Fruit fly (Drosophila melanogaster) whole organism, embryonic: Measurements from ENCODE around the gene Cka.

Experiments
- Bgb ChIP-seq: fragments of 200-800 bp; sonication (Bioruptor generic); IDR thresholded peaks from 2 replicates; pipeline ENCODE4 v1.3.6; 2022; ENCODE audit warnings: missing biosample characterization, missing genetic modification characterization; ENCODE audit not compliant: partially characterized antibody
- Blimp-1 ChIP-seq: fragments of 200-800 bp; sonication (Bioruptor generic); optimal IDR thresholded peaks from 3 replicates; lab custom pipeline; 2018; ENCODE audit warnings: missing biosample characterization, missing genetic modification characterization, mild to moderate bottlenecking, moderate library complexity, missing genetic modification reagents
- CG10979 ChIP-seq: fragments of 200-800 bp; sonication (Bioruptor generic); optimal IDR thresholded peaks from 2 replicates; lab custom pipeline; 2018; ENCODE audit warnings: missing biosample characterization, mild to moderate bottlenecking, missing genetic modification characterization, moderate library complexity
- CG11456 ChIP-seq: fragments of 200-800 bp; sonication (Bioruptor generic); IDR thresholded peaks from 3 replicates; pipeline ENCODE4 v1.3.6; 2022; ENCODE audit warnings: missing biosample characterization, missing genetic modification characterization
- CG12155 ChIP-seq: fragments of 200-800 bp; sonication (Bioruptor generic); optimal IDR thresholded peaks from 3 replicates; lab custom pipeline; 2016; ENCODE audit warnings: missing biosample characterization, missing genetic modification characterization
- CG13287 ChIP-seq: fragments of 200-800 bp; sonication (Bioruptor generic); IDR thresholded peaks from 2 replicates; pipeline ENCODE4 v1.3.6; 2022; ENCODE audit warnings: missing biosample characterization, missing genetic modification characterization; ENCODE audit not compliant: partially characterized antibody
- CG13296 ChIP-seq: fragments of 200-800 bp; sonication (Bioruptor generic); optimal IDR thresholded peaks from 3 replicates; lab custom pipeline; 2018; ENCODE audit warnings: missing biosample characterization, mild to moderate bottlenecking, missing genetic modification characterization
- CG16813 ChIP-seq: fragments of 200-800 bp; sonication (Bioruptor generic); IDR thresholded peaks from 3 replicates; pipeline ENCODE4 v1.3.6; 2022; ENCODE audit warnings: missing biosample characterization, missing genetic modification characterization; ENCODE audit not compliant: partially characterized antibody
- CG17361 ChIP-seq: fragments of 200-800 bp; sonication (Bioruptor generic); IDR thresholded peaks from 3 replicates; pipeline ENCODE4 v1.3.6; 2022; ENCODE audit warnings: missing biosample characterization, missing genetic modification characterization
- CG17568 ChIP-seq: fragments of 200-800 bp; sonication (Bioruptor generic); optimal IDR thresholded peaks from 2 replicates; lab custom pipeline; 2018; ENCODE audit warnings: missing biosample characterization, mild to moderate bottlenecking, missing genetic modification characterization, moderate library complexity
- CG2202 ChIP-seq: fragments of 200-800 bp; sonication (Bioruptor generic); optimal IDR thresholded peaks from 2 replicates; lab custom pipeline; 2018; ENCODE audit warnings: missing biosample characterization, mild to moderate bottlenecking, missing genetic modification characterization
- CG30431 ChIP-seq: fragments of 200-800 bp; sonication (Bioruptor generic); optimal IDR thresholded peaks from 2 replicates; lab custom pipeline; 2017; ENCODE audit warnings: missing biosample characterization, missing genetic modification characterization
- CG34224 ChIP-seq: fragments of 200-800 bp; sonication (Bioruptor generic); IDR thresholded peaks from 3 replicates; pipeline ENCODE4 v1.3.6; 2022; ENCODE audit warnings: missing biosample characterization, missing genetic modification characterization; ENCODE audit not compliant: partially characterized antibody
- CG34422 ChIP-seq: fragments of 200-800 bp; sonication (Bioruptor generic); IDR thresholded peaks from 3 replicates; pipeline ENCODE4 v1.3.6; 2022; ENCODE audit warnings: missing biosample characterization, missing genetic modification characterization
- CG42726 ChIP-seq: fragments of 200-800 bp; sonication (Bioruptor generic); IDR thresholded peaks from 2 replicates; pipeline ENCODE4 v1.3.6; 2022; ENCODE audit warnings: missing biosample characterization, missing genetic modification characterization; ENCODE audit not compliant: partially characterized antibody
- CG4617 ChIP-seq: fragments of 200-800 bp; sonication (Bioruptor generic); optimal IDR thresholded peaks from 3 replicates; lab custom pipeline; 2016; ENCODE audit warnings: missing biosample characterization, missing genetic modification characterization, borderline replicate concordance
- CG6791 ChIP-seq: fragments of 200-800 bp; sonication (Bioruptor generic); IDR thresholded peaks from 3 replicates; pipeline ENCODE4 v1.3.6; 2022; ENCODE audit warnings: missing biosample characterization, missing genetic modification characterization; ENCODE audit not compliant: partially characterized antibody
- CG7963 ChIP-seq: fragments of 200-800 bp; sonication (Bioruptor generic); IDR thresholded peaks from 3 replicates; pipeline ENCODE4 v1.3.6; 2022; ENCODE audit warnings: missing biosample characterization, missing genetic modification characterization; ENCODE audit not compliant: partially characterized antibody
- CG8765 ChIP-seq: fragments of 200-800 bp; sonication (Bioruptor generic); IDR thresholded peaks from 2 replicates; pipeline ENCODE4 v1.3.6; 2022; ENCODE audit warnings: missing biosample characterization, missing genetic modification characterization
- CG9215 ChIP-seq: fragments of 200-800 bp; sonication (Bioruptor generic); IDR thresholded peaks from 2 replicates; pipeline ENCODE4 v1.3.6; 2022; ENCODE audit warnings: missing biosample characterization, missing genetic modification characterization
- CG9797 ChIP-seq: fragments of 200-800 bp; sonication (Bioruptor generic); optimal IDR thresholded peaks from 3 replicates; lab custom pipeline; 2018; ENCODE audit warnings: missing biosample characterization, mild to moderate bottlenecking, missing genetic modification characterization
- Doc3 ChIP-seq: fragments of 200-800 bp; sonication (Bioruptor generic); IDR thresholded peaks from 3 replicates; pipeline ENCODE4 v1.3.6; 2022; ENCODE audit warnings: missing biosample characterization, missing genetic modification characterization; ENCODE audit not compliant: partially characterized antibody
- Dp ChIP-seq: fragments of 200-800 bp; sonication (Bioruptor generic); optimal IDR thresholded peaks from 2 replicates; lab custom pipeline; 2018; ENCODE audit warnings: missing biosample characterization, mild to moderate bottlenecking, missing genetic modification characterization, moderate library complexity
- Dref ChIP-seq: fragments of 200-800 bp; sonication (Bioruptor generic); IDR thresholded peaks from 2 replicates; pipeline ENCODE4 v1.3.6; 2022; ENCODE audit warnings: missing biosample characterization, missing genetic modification characterization
- Fer2 ChIP-seq: fragments of 200-800 bp; sonication (Bioruptor generic); optimal IDR thresholded peaks from 2 replicates; lab custom pipeline; 2018; ENCODE audit warnings: missing biosample characterization, mild to moderate bottlenecking, missing genetic modification characterization, moderate library complexity
- MTF-1 ChIP-seq: fragments of 200-800 bp; sonication (Bioruptor generic); optimal IDR thresholded peaks from 2 replicates; lab custom pipeline; 2018; ENCODE audit warnings: missing biosample characterization, mild to moderate bottlenecking, missing genetic modification characterization, borderline replicate concordance
- Myb ChIP-seq: fragments of 200-800 bp; sonication (Bioruptor generic); optimal IDR thresholded peaks from 2 replicates; lab custom pipeline; 2016; ENCODE audit warnings: missing biosample characterization, missing genetic modification characterization
- Neu2 ChIP-seq: fragments of 200-800 bp; sonication (Bioruptor generic); optimal IDR thresholded peaks from 3 replicates; lab custom pipeline; 2016; ENCODE audit warnings: missing biosample characterization, missing genetic modification characterization, borderline replicate concordance
- NfI ChIP-seq: fragments of 200-800 bp; sonication (Bioruptor generic); optimal IDR thresholded peaks from 3 replicates; lab custom pipeline; 2018; ENCODE audit warnings: missing biosample characterization, mild to moderate bottlenecking, missing genetic modification characterization, moderate library complexity
- Rfx ChIP-seq: fragments of 200-800 bp; sonication (Bioruptor generic); IDR thresholded peaks from 2 replicates; pipeline ENCODE4 v1.3.6; 2022; ENCODE audit warnings: missing biosample characterization, missing genetic modification characterization
- Scr ChIP-seq: fragments of 200-800 bp; sonication (Bioruptor generic); IDR thresholded peaks from 2 replicates; pipeline ENCODE4 v1.3.6; 2022; ENCODE audit warnings: missing biosample characterization, missing genetic modification characterization; ENCODE audit not compliant: partially characterized antibody
- amos ChIP-seq: fragments of 200-800 bp; sonication (Bioruptor generic); IDR thresholded peaks from 2 replicates; pipeline ENCODE4 v1.3.6; 2022; ENCODE audit warnings: missing biosample characterization, missing genetic modification characterization; ENCODE audit not compliant: partially characterized antibody
- ato ChIP-seq: fragments of 200-800 bp; sonication (Bioruptor generic); IDR thresholded peaks from 2 replicates; pipeline ENCODE4 v1.3.6; 2022; ENCODE audit warnings: missing biosample characterization, missing genetic modification characterization; ENCODE audit not compliant: partially characterized antibody
- chinmo ChIP-seq: fragments of 200-800 bp; sonication (Bioruptor generic); IDR thresholded peaks from 4 replicates; pipeline ENCODE4 v1.3.6; 2022; ENCODE audit warnings: missing biosample characterization, missing genetic modification characterization; ENCODE audit not compliant: partially characterized antibody
- ci ChIP-seq: fragments of 200-800 bp; sonication (Bioruptor generic); IDR thresholded peaks from 3 replicates; pipeline ENCODE4 v1.3.6; 2022; ENCODE audit warnings: missing biosample characterization, missing genetic modification characterization
- esg ChIP-seq: fragments of 200-800 bp; sonication (Bioruptor generic); conservative IDR thresholded peaks from 2 replicates; pipeline ENCODE4 v1.3.6; 2022; ENCODE audit warnings: missing biosample characterization, missing genetic modification characterization
- ewg ChIP-seq: fragments of 200-800 bp; sonication (Bioruptor generic); optimal IDR thresholded peaks from 3 replicates; lab custom pipeline; 2017; ENCODE audit warnings: mild to moderate bottlenecking, missing biosample characterization, missing genetic modification reagents, missing genetic modification characterization
- luna ChIP-seq: fragments of 200-800 bp; sonication (Bioruptor generic); optimal IDR thresholded peaks from 2 replicates; lab custom pipeline; 2016; ENCODE audit warnings: missing biosample characterization, missing genetic modification characterization
- mam ChIP-seq: fragments of 200-800 bp; sonication (Bioruptor generic); optimal IDR thresholded peaks from 3 replicates; lab custom pipeline; 2016; ENCODE audit warnings: missing biosample characterization, missing genetic modification characterization
- mld ChIP-seq: fragments of 200-800 bp; sonication (Bioruptor generic); IDR thresholded peaks from 3 replicates; pipeline ENCODE4 v1.3.6; 2022; ENCODE audit warnings: missing biosample characterization, missing genetic modification characterization; ENCODE audit not compliant: partially characterized antibody
- pan ChIP-seq, 4 experiments: fragments of >200 bp in 3 of 4; fragments of 200-800 bp in 1 of 4; sonication (Bioruptor generic) in 1 of 4; optimal IDR thresholded peaks in 3 of 4; IDR thresholded peaks in 1 of 4; 2 replicates each; pipeline versions ENCODE4 v1.3.6 to Lab custom; 2017 to 2022; ENCODE audit warnings: missing biosample characterization in 2 of 4, missing genetic modification characterization in 2 of 4, mixed read lengths in 1 of 4
- pum ChIP-seq: fragments of 200-800 bp; sonication (Bioruptor generic); optimal IDR thresholded peaks from 2 replicates; lab custom pipeline; 2016; ENCODE audit warnings: missing biosample characterization, missing genetic modification characterization
- pzg ChIP-seq: fragments of 200-800 bp; sonication (Bioruptor generic); optimal IDR thresholded peaks from 3 replicates; lab custom pipeline; 2018; ENCODE audit warnings: missing biosample characterization, mild to moderate bottlenecking, missing genetic modification characterization, moderate library complexity
- tin ChIP-seq: fragments of 200-800 bp; sonication (Bioruptor generic); optimal IDR thresholded peaks from 3 replicates; lab custom pipeline; 2016; ENCODE audit warnings: missing biosample characterization, missing genetic modification characterization
- trem ChIP-seq: fragments of 200-800 bp; optimal IDR thresholded peaks from 3 replicates; lab custom pipeline; 2019; ENCODE audit warnings: missing biosample characterization, mild to moderate bottlenecking, missing genetic modification characterization, moderate library complexity
- vvl ChIP-seq: fragments of 200-800 bp; sonication (Bioruptor generic); IDR thresholded peaks from 2 replicates; pipeline ENCODE4 v1.3.6; 2022; ENCODE audit warnings: missing biosample characterization, missing genetic modification characterization
- zen2 ChIP-seq: fragments of 200-800 bp; sonication (Bioruptor generic); IDR thresholded peaks from 3 replicates; pipeline ENCODE4 v1.3.6; 2022; ENCODE audit warnings: missing biosample characterization, missing genetic modification characterization; ENCODE audit not compliant: partially characterized antibody

The Cka gene

dm6 chr2L:8043282-8043668, 12.8 kb downstream of the Cka start, which contains the start of gene Megf8 (continued):
- TF ChIP-seq CG42726 (GFP tag; lab: Robert Waterston, UW) (peak; percentile 21; the same call in 1 of the 2 replicates), tin (GFP tag; lab: Kevin White, UChicago) (no peak), luna (GFP tag; lab: Kevin White, UChicago) (no peak), pum (GFP tag; lab: Kevin White, UChicago) (no peak), Rfx (GFP tag; lab: Robert Waterston, UW) (0 out of 2 replicates have a peak, but pooled peaks have one; percentile 23), pan (optimal IDR thresholded peaks at IDR 0.05; lab: Kevin White, UChicago) (no peak), pan (GFP tag; optimal IDR thresholded peaks at IDR 0.05 in 1 of 2, IDR thresholded peaks at IDR 0.05 in 1 of 2) (no peak), NfI (GFP tag; lab: Kevin White, UChicago) (no peak), Dref (peak; percentile 83), Bgb (peak; percentile 77), CG8765 (GFP tag; lab: Robert Waterston, UW) (no peak), mld (GFP tag; lab: Robert Waterston, UW) (peak; percentile 47; the same call in 1 of the 3 replicates), CG11456 (GFP tag; lab: Robert Waterston, UW) (no peak), Scr (GFP tag; lab: Robert Waterston, UW) (peak; percentile 12; the same call in 1 of the 2 replicates), pzg (GFP tag; lab: Kevin White, UChicago) (peak; percentile 28), CG10979 (tag; lab: Kevin White, UChicago) (no peak), Doc3 (GFP tag; lab: Robert Waterston, UW) (peak; percentile 31; the same call in 1 of the 3 replicates), CG13287 (GFP tag; lab: Robert Waterston, UW) (peak; percentile 60), CG6791 (GFP tag; lab: Robert Waterston, UW) (peak; percentile 74), Myb (peak; percentile 81), CG9797 (peak; percentile 43), amos (GFP tag; lab: Robert Waterston, UW) (peak; percentile 61; the same call in 1 of the 2 replicates), CG16813 (GFP tag; lab: Robert Waterston, UW) (peak; percentile 5; the same call in 2 of the 3 replicates), mam (GFP tag; lab: Kevin White, UChicago) (no peak), esg (GFP tag; lab: Robert Waterston, UW) (no peak), CG34422 (GFP tag; lab: Robert Waterston, UW) (0 out of 3 replicates have a peak, but pooled peaks have one; percentile 8), CG34224 (peak; percentile 84), CG30431 (no peak), ewg (GFP tag; lab: Kevin White, UChicago) (no peak), CG17361 (GFP tag; lab: Robert Waterston, UW) (no peak), Neu2 (GFP tag; lab: Kevin White, UChicago) (no peak), CG4617 (peak; percentile 35), CG12155 (GFP tag; lab: Kevin White, UChicago) (no peak), ato (GFP tag; lab: Robert Waterston, UW) (peak; percentile 77), CG13296 (GFP tag; lab: Kevin White, UChicago) (no peak), chinmo (GFP tag; lab: Robert Waterston, UW) (peak; percentile 92), CG9215 (GFP tag; lab: Robert Waterston, UW) (peak; percentile 85), trem (tag; lab: Kevin White, UChicago) (peak; percentile 9), vvl (peak; percentile 71; the same call in 1 of the 2 replicates), Blimp-1 (peak; percentile 100), zen2 (GFP tag; lab: Robert Waterston, UW) (peak; percentile 84), MTF-1 (GFP tag; lab: Kevin White, UChicago) (no peak), Dp (GFP tag; lab: Kevin White, UChicago) (peak; percentile 26), CG17568 (GFP tag; lab: Kevin White, UChicago) (no peak), CG2202 (no peak), Fer2 (tag; lab: Kevin White, UChicago) (no peak), ci (GFP tag; lab: Robert Waterston, UW) (no peak), CG7963 (GFP tag; lab: Robert Waterston, UW) (peak; percentile 83; the same call in 2 of the 3 replicates)
